Worm (Caenorhabditis elegans) whole organism, young adult: Measurements from ENCODE around the gene Y64G10A.2.

Source experiments
- F10E7.11 ChIP-seq: sonication (generic microtip); optimal IDR thresholded peaks from 2 replicates; lab custom pipeline; 2017; ENCODE audit warnings: mild to moderate bottlenecking, missing genetic modification characterization, moderate library complexity, missing compliant biosample characterization
- F23B12.7 ChIP-seq: sonication (generic microtip); optimal IDR thresholded peaks from 2 replicates; lab custom pipeline; 2017; ENCODE audit warnings: missing genetic modification characterization, mild to moderate bottlenecking, missing compliant biosample characterization, antibody characterized with exemption, moderate library complexity; ENCODE audit not compliant: insufficient read depth
- F37B4.10 ChIP-seq: fragments of 200-800 bp; sonication (Bioruptor generic); IDR thresholded peaks from 2 replicates; pipeline ENCODE4 v1.3.6; 2022; ENCODE audit warnings: missing genetic modification characterization, missing compliant biosample characterization
- F39B2.1 ChIP-seq: fragments of 200-800 bp; sonication (Bioruptor generic); IDR thresholded peaks from 2 replicates; pipeline ENCODE4 v1.3.6; 2022; ENCODE audit warnings: missing genetic modification reagents, missing genetic modification characterization, missing compliant biosample characterization
- F49E8.2 ChIP-seq: sonication (generic microtip); optimal IDR thresholded peaks from 3 replicates; lab custom pipeline; 2017; ENCODE audit warnings: missing genetic modification characterization, mild to moderate bottlenecking, missing compliant biosample characterization, antibody characterized with exemption, moderate library complexity; ENCODE audit not compliant: insufficient read depth
- F55B11.4 ChIP-seq: sonication (generic microtip); optimal IDR thresholded peaks from 2 replicates; lab custom pipeline; 2016; ENCODE audit warnings: missing compliant biosample characterization, missing genetic modification characterization, borderline replicate concordance; ENCODE audit not compliant: insufficient read depth
- F57A8.1 ChIP-seq: fragments of 200-800 bp; sonication (Bioruptor generic); optimal IDR thresholded peaks from 2 replicates; lab custom pipeline; 2018; ENCODE audit warnings: mild to moderate bottlenecking, missing genetic modification characterization, moderate library complexity, missing compliant biosample characterization
- Y53F4B.3 ChIP-seq: fragments of 200-800 bp; sonication (Bioruptor generic); IDR thresholded peaks from 2 replicates; pipeline ENCODE4 v1.3.6; 2022; ENCODE audit warnings: missing genetic modification reagents, missing genetic modification characterization, missing compliant biosample characterization
- Y53G8AR.9 ChIP-seq: fragments of 200-800 bp; sonication (Bioruptor generic); conservative IDR thresholded peaks from 2 replicates; pipeline ENCODE4 v1.3.6; 2022; ENCODE audit warnings: missing genetic modification reagents, missing genetic modification characterization, missing compliant biosample characterization
- Y67H2A.10 ChIP-seq: fragments of 200-800 bp; sonication (Bioruptor generic); conservative IDR thresholded peaks from 2 replicates; pipeline ENCODE4 v1.3.6; 2022; ENCODE audit warnings: missing genetic modification reagents, missing genetic modification characterization, missing compliant biosample characterization
- athp-1 ChIP-seq: sonication (generic microtip); optimal IDR thresholded peaks from 2 replicates; lab custom pipeline; 2017; ENCODE audit warnings: mild to moderate bottlenecking, missing genetic modification characterization, missing compliant biosample characterization
- attf-6 ChIP-seq: fragments of 200-800 bp; sonication (Bioruptor generic); IDR thresholded peaks from 2 replicates; pipeline ENCODE4 v1.3.6; 2022; ENCODE audit warnings: missing genetic modification reagents, missing genetic modification characterization, missing compliant biosample characterization
- bed-1 ChIP-seq: fragments of 200-800 bp; sonication (Bioruptor generic); IDR thresholded peaks from 2 replicates; pipeline ENCODE4 v1.3.6; 2022; ENCODE audit warnings: missing genetic modification reagents, missing genetic modification characterization, missing compliant biosample characterization
- ccch-3 ChIP-seq: fragments of 200-800 bp; sonication (Bioruptor generic); optimal IDR thresholded peaks from 2 replicates; lab custom pipeline; 2018; ENCODE audit warnings: mild to moderate bottlenecking, missing genetic modification characterization, missing compliant biosample characterization
- cebp-2 ChIP-seq: fragments of 200-800 bp; sonication (Bioruptor generic); IDR thresholded peaks from 2 replicates; pipeline ENCODE4 v1.3.6; 2022; ENCODE audit warnings: missing genetic modification characterization, missing compliant biosample characterization
- ceh-58 ChIP-seq: fragments of 200-800 bp; sonication (Bioruptor generic); IDR thresholded peaks from 2 replicates; pipeline ENCODE4 v1.3.6; 2022; ENCODE audit warnings: missing genetic modification characterization, missing compliant biosample characterization
- ceh-79 ChIP-seq: sonication (generic microtip); optimal IDR thresholded peaks from 2 replicates; lab custom pipeline; 2017; ENCODE audit warnings: mild to moderate bottlenecking, missing genetic modification characterization, missing compliant biosample characterization
- egl-18 ChIP-seq: fragments of 200-800 bp; sonication (Bioruptor generic); IDR thresholded peaks from 2 replicates; pipeline ENCODE4 v1.3.6; 2022; ENCODE audit warnings: missing genetic modification reagents, missing genetic modification characterization, missing compliant biosample characterization
- egl-44 ChIP-seq: fragments of 200-800 bp; sonication (Bioruptor generic); IDR thresholded peaks from 2 replicates; pipeline ENCODE4 v1.3.6; 2022; ENCODE audit warnings: missing genetic modification reagents, missing genetic modification characterization, missing compliant biosample characterization
- ekl-4 ChIP-seq: fragments of 200-800 bp; sonication (Bioruptor generic); IDR thresholded peaks from 2 replicates; pipeline ENCODE4 v1.3.6; 2022; ENCODE audit warnings: missing genetic modification reagents, missing genetic modification characterization, missing compliant biosample characterization
- hlh-26 ChIP-seq: fragments of 200-800 bp; sonication (Bioruptor generic); conservative IDR thresholded peaks from 2 replicates; pipeline ENCODE4 v1.3.6; 2022; ENCODE audit warnings: missing genetic modification reagents, missing genetic modification characterization, missing compliant biosample characterization
- hmg-1.2 ChIP-seq: fragments of 200-800 bp; sonication (Bioruptor generic); IDR thresholded peaks from 2 replicates; pipeline ENCODE4 v1.3.6; 2022; ENCODE audit warnings: missing genetic modification reagents, missing genetic modification characterization, missing compliant biosample characterization
- hmg-20 ChIP-seq: fragments of 200-800 bp; sonication (Bioruptor generic); IDR thresholded peaks from 2 replicates; pipeline ENCODE4 v1.3.6; 2022; ENCODE audit warnings: missing genetic modification reagents, missing genetic modification characterization, missing compliant biosample characterization
- hsf-1 ChIP-seq: fragments of 200-800 bp; sonication (Bioruptor generic); IDR thresholded peaks from 2 replicates; pipeline ENCODE4 v1.3.6; 2022; ENCODE audit warnings: missing genetic modification reagents, missing genetic modification characterization, missing compliant biosample characterization
- lir-1 ChIP-seq: fragments of 200-800 bp; sonication (Bioruptor generic); conservative IDR thresholded peaks from 2 replicates; pipeline ENCODE4 v1.3.6; 2022; ENCODE audit warnings: missing genetic modification reagents, missing genetic modification characterization, missing compliant biosample characterization
- mel-28 ChIP-seq: sonication (generic microtip); optimal IDR thresholded peaks from 2 replicates; lab custom pipeline; 2016; ENCODE audit warnings: borderline replicate concordance, mild to moderate bottlenecking, missing genetic modification characterization, missing compliant biosample characterization
- nfya-2 ChIP-seq: fragments of 200-800 bp; sonication (Bioruptor generic); IDR thresholded peaks from 2 replicates; pipeline ENCODE4 v1.3.6; 2022; ENCODE audit warnings: missing genetic modification reagents, missing genetic modification characterization, missing compliant biosample characterization
- nfyb-1 ChIP-seq: fragments of 200-800 bp; sonication (Bioruptor generic); IDR thresholded peaks from 2 replicates; pipeline ENCODE4 v1.3.6; 2022; ENCODE audit warnings: missing genetic modification reagents, missing genetic modification characterization, missing compliant biosample characterization
- nhr-120 ChIP-seq: fragments of 200-800 bp; sonication (Bioruptor generic); IDR thresholded peaks from 2 replicates; pipeline ENCODE4 v1.3.6; 2022; ENCODE audit warnings: missing genetic modification characterization, missing compliant biosample characterization
- nhr-27 ChIP-seq: fragments of 200-800 bp; sonication (Bioruptor generic); optimal IDR thresholded peaks from 2 replicates; lab custom pipeline; 2018; ENCODE audit warnings: mild to moderate bottlenecking, missing genetic modification characterization, moderate library complexity, missing compliant biosample characterization
- snpc-1.1 ChIP-seq: sonication (generic microtip); optimal IDR thresholded peaks from 2 replicates; lab custom pipeline; 2017; ENCODE audit warnings: missing genetic modification characterization, mild to moderate bottlenecking, missing compliant biosample characterization, antibody characterized with exemption, moderate library complexity, missing genotype, missing genetic modification reagents; ENCODE audit not compliant: insufficient read depth
- snpc-1.3 ChIP-seq: sonication (generic microtip); optimal IDR thresholded peaks from 2 replicates; lab custom pipeline; 2017; ENCODE audit warnings: missing genetic modification characterization, mild to moderate bottlenecking, missing compliant biosample characterization, antibody characterized with exemption, moderate library complexity, missing genotype, missing genetic modification reagents; ENCODE audit not compliant: insufficient read depth
- snpc-3.4 ChIP-seq: sonication (generic microtip); optimal IDR thresholded peaks from 2 replicates; lab custom pipeline; 2017; ENCODE audit warnings: missing genetic modification characterization, mild to moderate bottlenecking, missing compliant biosample characterization, antibody characterized with exemption, moderate library complexity, missing genotype, missing genetic modification reagents
- somi-1 ChIP-seq: fragments of 200-800 bp; sonication (Bioruptor generic); optimal IDR thresholded peaks from 2 replicates; lab custom pipeline; 2018; ENCODE audit warnings: mild to moderate bottlenecking, missing genetic modification characterization, missing compliant biosample characterization
- sptf-2 ChIP-seq: fragments of 200-800 bp; sonication (Bioruptor generic); optimal IDR thresholded peaks from 2 replicates; lab custom pipeline; 2018; ENCODE audit warnings: mild to moderate bottlenecking, missing genetic modification characterization, missing compliant biosample characterization
- tbp1 ChIP-seq: fragments of 200-800 bp; sonication (Bioruptor generic); optimal IDR thresholded peaks from 2 replicates; lab custom pipeline; 2018; ENCODE audit warnings: mild to moderate bottlenecking, missing genetic modification characterization, missing compliant biosample characterization
- tbx-9 ChIP-seq: sonication (generic microtip); optimal IDR thresholded peaks from 2 replicates; lab custom pipeline; 2016; ENCODE audit warnings: borderline replicate concordance, missing genetic modification characterization, inconsistent platforms, missing compliant biosample characterization
- tlf-1 ChIP-seq: fragments of 200-800 bp; sonication (Bioruptor generic); optimal IDR thresholded peaks from 2 replicates; lab custom pipeline; 2018; ENCODE audit warnings: mild to moderate bottlenecking, missing genetic modification characterization, missing compliant biosample characterization
- ztf-18 ChIP-seq: sonication (generic microtip); optimal IDR thresholded peaks from 2 replicates; lab custom pipeline; 2016; ENCODE audit warnings: missing genotype, mild to moderate bottlenecking, missing genetic modification characterization, missing compliant biosample characterization

The Y64G10A.2 gene

ce11 chrIV:14276773-14277388, 32.6 kb upstream of the Y64G10A.2 start:
- TF ChIP-seq somi-1 (GFP tag; lab: Kevin White, UChicago) (no peak), tlf-1 (GFP tag; lab: Kevin White, UChicago) (no peak), F37B4.10 (GFP tag; lab: Robert Waterston, UW) (no peak), tbp1 (GFP tag; lab: Kevin White, UChicago) (no peak), nhr-27 (tag; lab: Kevin White, UChicago) (no peak), Y53F4B.3 (GFP tag; lab: Robert Waterston, UW) (no peak), F23B12.7 (no peak), nfyb-1 (GFP tag; lab: Robert Waterston, UW) (no peak), F39B2.1 (no peak), egl-18 (GFP tag; lab: Robert Waterston, UW) (no peak), snpc-1.1 (no peak), egl-44 (no peak)

- TF ChIP-seq Y53G8AR.9 (GFP tag; lab: Robert Waterston, UW) (no peak), egl-18 (GFP tag; lab: Robert Waterston, UW) (no peak), ztf-18 (tag; lab: Kevin White, UChicago) (no peak), snpc-1.3 (tag; lab: Kevin White, UChicago) (no peak), F49E8.2 (no peak), mel-28 (tag; lab: Kevin White, UChicago) (no peak), F39B2.1 (no peak), ceh-79 (tag; lab: Kevin White, UChicago) (no peak), hsf-1 (no peak), ceh-58 (GFP tag; lab: Robert Waterston, UW) (no peak), attf-6 (no peak), tbx-9 (tag; lab: Kevin White, UChicago) (no peak), hmg-1.2 (GFP tag; lab: Robert Waterston, UW) (no peak), cebp-2 (GFP tag; lab: Robert Waterston, UW) (no peak), egl-44 (no peak)
- TF ChIP-seq, all 124 proteins: peak for 0
Measured at ce11 chrIV:14276160-14276559, 31.9 kb upstream of the Y64G10A.2 start, which contains the start of gene ilcr-1. ilcr-1 (plus strand) TSS chrIV:14276460.

- no peak for TF ChIP-seq F55B11.4 (tag; lab: Kevin White, UChicago)
- no peak for TF ChIP-seq Y67H2A.10 (GFP tag; lab: Robert Waterston, UW)
- no peak for TF ChIP-seq hlh-26 (GFP tag; lab: Robert Waterston, UW)
- no peak for TF ChIP-seq sptf-2 (GFP tag; lab: Kevin White, UChicago)
- TF ChIP-seq F10E7.11 (tag; lab: Kevin White, UChicago) = no peak
- TF ChIP-seq nhr-120 (GFP tag; lab: Robert Waterston, UW) = no peak
- TF ChIP-seq ztf-18 (tag; lab: Kevin White, UChicago) = no peak
- no peak for TF ChIP-seq bed-1
- TF ChIP-seq ccch-3 (GFP tag; lab: Kevin White, UChicago) = no peak
- TF ChIP-seq athp-1 (tag; lab: Kevin White, UChicago) = no peak
- TF ChIP-seq nhr-27 (tag; lab: Kevin White, UChicago) = no peak
- no peak for TF ChIP-seq nfya-2
- TF ChIP-seq lir-1 (GFP tag; lab: Robert Waterston, UW) = no peak
- TF ChIP-seq snpc-3.4 (tag; lab: Kevin White, UChicago) = no peak
- TF ChIP-seq ekl-4 = no peak
- TF ChIP-seq hmg-20 = no peak
- TF ChIP-seq F57A8.1 (GFP tag; lab: Kevin White, UChicago) = no peak
Measured at ce11 chrIV:14274834-14275233, 30.6 kb upstream of the Y64G10A.2 start.
